Worm (Caenorhabditis elegans) whole organism, early embryonic: Measurements from ENCODE around the gene ugt-43.

Experiments
- ama-1 ChIP-seq: fragments of 150-350 bp; optimal IDR thresholded peaks from 2 replicates; lab custom pipeline; 2014
- ceh-13 ChIP-seq: fragments of 200-800 bp; sonication (Bioruptor generic); optimal IDR thresholded peaks from 2 replicates; lab custom pipeline; 2018; ENCODE audit warnings: mild to moderate bottlenecking, missing genetic modification characterization, missing compliant biosample characterization
- tbx-11 ChIP-seq: fragments of 200-800 bp; sonication (Bioruptor generic); IDR thresholded peaks from 2 replicates; pipeline ENCODE4 v1.3.6; 2022; ENCODE audit warnings: missing genetic modification characterization, missing compliant biosample characterization
- tra-4 ChIP-seq: sonication (generic microtip); optimal IDR thresholded peaks from 2 replicates; lab custom pipeline; 2017; ENCODE audit warnings: missing genetic modification characterization, missing compliant biosample characterization

ce11 chrIV:10465764-10466163 is 1.4 kb downstream of the ugt-43 start:
- TF ChIP-seq ceh-13 (GFP tag; lab: Kevin White, UChicago) (no peak), tbx-11 (GFP tag; lab: Robert Waterston, UW) (no peak), tra-4 (tag; lab: Kevin White, UChicago) (no peak), ama-1 (lab: Kevin White, UChicago) (no peak)
